Worm (Caenorhabditis elegans) whole organism, young adult: Measurements from ENCODE around the gene R10D12.6.
"Not testable (repeated sequence)": the region's sequence is repeated elsewhere in the genome, so short reads cannot be mapped to it uniquely, and the experiment has no call there.

Experiments
- F23B12.7 ChIP-seq: sonication (generic microtip); optimal IDR thresholded peaks from 2 replicates; lab custom pipeline; 2017; ENCODE audit warnings: missing genetic modification characterization, mild to moderate bottlenecking, missing compliant biosample characterization, antibody characterized with exemption, moderate library complexity; ENCODE audit not compliant: insufficient read depth
- T07F8.4 ChIP-seq: sonication (generic microtip); optimal IDR thresholded peaks from 2 replicates; lab custom pipeline; 2016; ENCODE audit warnings: mild to moderate bottlenecking, missing genetic modification characterization, moderate library complexity, missing compliant biosample characterization
- T26A5.8 ChIP-seq: sonication (generic microtip); optimal IDR thresholded peaks from 2 replicates; lab custom pipeline; 2016; ENCODE audit warnings: missing genetic modification characterization, missing compliant biosample characterization
- ama-1 ChIP-seq, 3 experiments: fragments of 150-350 bp in 1 of 3; sonication (generic microtip) in 2 of 3; optimal IDR thresholded peaks; 2 replicates each; lab custom pipeline; 2014 to 2018; ENCODE audit warnings: missing biosample characterization in 2 of 3, missing genetic modification characterization in 2 of 3, missing genetic modification reagents in 2 of 3
- ceh-27 ChIP-seq: fragments of 200-800 bp; sonication (Bioruptor generic); optimal IDR thresholded peaks from 2 replicates; lab custom pipeline; 2018; ENCODE audit warnings: mild to moderate bottlenecking, missing genetic modification characterization, moderate library complexity, missing compliant biosample characterization
- ets-4 ChIP-seq: fragments of 200-800 bp; sonication (Bioruptor generic); optimal IDR thresholded peaks from 2 replicates; lab custom pipeline; 2018; ENCODE audit warnings: mild to moderate bottlenecking, missing genetic modification characterization, missing compliant biosample characterization
- fkh-3 ChIP-seq: sonication (generic microtip); optimal IDR thresholded peaks from 2 replicates; lab custom pipeline; 2016; ENCODE audit warnings: mild to moderate bottlenecking, missing genetic modification characterization, missing compliant biosample characterization
- hlh-12 ChIP-seq: sonication (generic microtip); optimal IDR thresholded peaks from 2 replicates; lab custom pipeline; 2016; ENCODE audit warnings: missing genetic modification characterization, missing compliant biosample characterization
- lin-40 ChIP-seq: sonication (generic microtip); optimal IDR thresholded peaks from 2 replicates; lab custom pipeline; 2016; ENCODE audit warnings: missing genetic modification characterization, mild to moderate bottlenecking, missing compliant biosample characterization, missing genotype, missing genetic modification reagents
- pbrm-1 ChIP-seq: fragments of 200-800 bp; sonication (Bioruptor generic); IDR thresholded peaks from 2 replicates; pipeline ENCODE4 v1.3.6; 2022; ENCODE audit warnings: missing genetic modification reagents, missing genetic modification characterization, missing compliant biosample characterization

DNA sequence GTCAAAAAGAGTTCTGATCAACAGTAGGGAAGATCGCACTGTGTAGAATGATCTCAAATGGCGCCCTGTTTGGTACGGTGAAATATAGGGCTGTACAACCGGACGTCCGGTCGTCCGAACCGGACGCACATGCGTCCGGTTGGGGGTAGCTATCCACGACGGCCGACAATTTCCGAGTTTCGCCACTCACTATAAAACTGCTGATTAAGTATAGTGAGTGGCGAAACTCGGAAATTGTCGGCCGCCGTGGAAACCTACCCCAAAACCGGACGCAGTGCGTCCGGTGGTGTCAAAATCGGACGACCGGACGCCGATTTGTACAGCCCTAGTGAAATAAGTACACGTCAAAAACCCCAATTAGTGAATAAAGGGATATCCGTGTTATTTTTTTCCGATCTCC is 42.9 kb downstream of the R10D12.6 start:
- not testable (repeated sequence) for TF ChIP-seq pbrm-1 (GFP tag; lab: Robert Waterston, UW); hlh-12 (tag; lab: Kevin White, UChicago); F23B12.7 (tag; lab: Kevin White, UChicago); ets-4 (GFP tag; lab: Kevin White, UChicago); T26A5.8 (tag; lab: Kevin White, UChicago); fkh-3 (tag; lab: Kevin White, UChicago); ceh-27; lin-40; T07F8.4 (tag; lab: Kevin White, UChicago); ama-1 (optimal IDR thresholded peaks at IDR 0.05; lab: Kevin White, UChicago); ama-1 (GFP tag; optimal IDR thresholded peaks at IDR 0.05; lab: Kevin White, UChicago)
